Fruit fly (Drosophila melanogaster) whole organism, adult: ENCODE data around the gene fzy.

Experiments
- CG11617 ChIP-seq: fragments of 200-800 bp; sonication (Bioruptor generic); optimal IDR thresholded peaks from 2 replicates; lab custom pipeline; 2017; ENCODE audit warnings: mild to moderate bottlenecking, missing biosample characterization, missing genetic modification reagents, missing genetic modification characterization
- CG12768 ChIP-seq: fragments of 200-800 bp; sonication (Bioruptor generic); optimal IDR thresholded peaks from 2 replicates; lab custom pipeline; 2017; ENCODE audit warnings: missing biosample characterization, missing genetic modification characterization, mild to moderate bottlenecking, moderate library complexity, missing genetic modification reagents
- CG14711 ChIP-seq: fragments of 200-800 bp; sonication (Bioruptor generic); optimal IDR thresholded peaks from 2 replicates; lab custom pipeline; 2018; ENCODE audit warnings: missing biosample characterization, mild to moderate bottlenecking, missing genetic modification characterization, moderate library complexity
- CG1620 ChIP-seq: fragments of 200-800 bp; sonication (Bioruptor generic); optimal IDR thresholded peaks from 2 replicates; lab custom pipeline; 2016; ENCODE audit warnings: missing biosample characterization, missing genetic modification characterization
- CG33017 ChIP-seq: fragments of 200-800 bp; sonication (Bioruptor generic); optimal IDR thresholded peaks from 2 replicates; lab custom pipeline; 2018; ENCODE audit warnings: missing biosample characterization, mild to moderate bottlenecking, missing genetic modification characterization, moderate library complexity
- CG5204 ChIP-seq: fragments of 200-800 bp; sonication (Bioruptor generic); optimal IDR thresholded peaks from 2 replicates; lab custom pipeline; 2016; ENCODE audit warnings: missing biosample characterization, missing genetic modification characterization
- CG7045 ChIP-seq: fragments of 200-800 bp; sonication (Bioruptor generic); optimal IDR thresholded peaks from 2 replicates; lab custom pipeline; 2017; ENCODE audit warnings: missing biosample characterization, mild to moderate bottlenecking, missing genetic modification characterization
- CG7101 ChIP-seq: fragments of 200-800 bp; sonication (Bioruptor generic); optimal IDR thresholded peaks from 2 replicates; lab custom pipeline; 2018; ENCODE audit warnings: missing biosample characterization, mild to moderate bottlenecking, missing genetic modification characterization, moderate library complexity
- Clk ChIP-seq: fragments of 200-800 bp; sonication (Bioruptor generic); optimal IDR thresholded peaks from 2 replicates; lab custom pipeline; 2017; ENCODE audit warnings: missing biosample characterization, missing genetic modification characterization
- Crg-1 ChIP-seq: fragments of 200-800 bp; sonication (Bioruptor generic); optimal IDR thresholded peaks from 2 replicates; lab custom pipeline; 2016; ENCODE audit warnings: missing biosample characterization, missing genetic modification characterization
- Hr96 ChIP-seq: fragments of 200-800 bp; sonication (Bioruptor generic); optimal IDR thresholded peaks from 2 replicates; lab custom pipeline; 2016; ENCODE audit warnings: missing biosample characterization, missing genetic modification characterization
- Mnt ChIP-seq: fragments of 200-800 bp; sonication (Bioruptor generic); optimal IDR thresholded peaks from 2 replicates; lab custom pipeline; 2016; ENCODE audit warnings: missing biosample characterization, mild to moderate bottlenecking, missing genetic modification characterization
- bab1 ChIP-seq: fragments of 200-800 bp; sonication (Bioruptor generic); optimal IDR thresholded peaks from 3 replicates; lab custom pipeline; 2019; ENCODE audit warnings: missing biosample characterization, mild to moderate bottlenecking, missing genetic modification characterization, moderate library complexity
- cic ChIP-seq: fragments of 200-800 bp; sonication (Bioruptor generic); optimal IDR thresholded peaks from 2 replicates; lab custom pipeline; 2017; ENCODE audit warnings: missing biosample characterization, mild to moderate bottlenecking, missing genetic modification characterization, moderate library complexity
- cnc ChIP-seq, 2 experiments: fragments of >200 bp; optimal IDR thresholded peaks; 2 replicates each; lab custom pipeline; 2017
- kay ChIP-seq: fragments of 200-800 bp; sonication (Bioruptor generic); peaks from one replicate; lab custom pipeline; 2016; ENCODE audit warnings: missing biosample characterization, missing genetic modification characterization, borderline replicate concordance
- ovo ChIP-seq: fragments of 200-800 bp; sonication (Bioruptor generic); optimal IDR thresholded peaks from 2 replicates; lab custom pipeline; 2016; ENCODE audit warnings: missing biosample characterization, missing genetic modification characterization
- pad ChIP-seq: fragments of 200-800 bp; sonication (Bioruptor generic); optimal IDR thresholded peaks from 3 replicates; lab custom pipeline; 2017; ENCODE audit warnings: missing biosample characterization, missing genetic modification characterization, mild to moderate bottlenecking, moderate library complexity, missing genetic modification reagents
- tj ChIP-seq: fragments of 200-800 bp; sonication (Bioruptor generic); optimal IDR thresholded peaks from 3 replicates; lab custom pipeline; 2017; ENCODE audit warnings: missing biosample characterization, mild to moderate bottlenecking, missing genetic modification characterization, moderate library complexity
- toe ChIP-seq: fragments of 200-800 bp; sonication (Bioruptor generic); optimal IDR thresholded peaks from 2 replicates; lab custom pipeline; 2016; ENCODE audit warnings: missing biosample characterization, missing genetic modification characterization

Gene fzy

DNA sequence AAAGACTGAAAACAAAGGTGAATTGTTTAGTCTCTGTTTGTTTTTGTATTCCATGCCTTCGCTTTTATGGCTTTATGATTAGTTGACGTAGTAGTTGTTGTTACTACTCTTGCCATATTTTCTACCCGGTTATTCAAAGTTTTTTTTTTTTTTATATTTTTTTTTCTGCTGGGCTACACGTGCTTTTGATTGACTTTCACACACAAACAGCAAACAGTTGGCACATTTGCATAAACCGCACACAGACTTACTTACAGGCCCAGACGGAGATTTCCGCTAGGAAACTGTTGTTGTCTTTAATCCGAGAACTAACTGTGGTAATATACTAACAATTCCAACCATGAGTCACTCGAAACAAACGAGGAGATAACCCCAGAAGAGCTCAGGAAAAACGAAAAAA, 5.1 kb downstream of the fzy start:
- TF ChIP-seq CG1620 (GFP tag; lab: Kevin White, UChicago) (no peak), toe (GFP tag; lab: Kevin White, UChicago) (no peak), pad (GFP tag; lab: Kevin White, UChicago) (no peak), Crg-1 (GFP tag; lab: Kevin White, UChicago) (no peak), cic (GFP tag; lab: Kevin White, UChicago) (peak; percentile 76), Clk (no peak), ovo (GFP tag; lab: Kevin White, UChicago) (peak; percentile 40), CG14711 (tag; lab: Kevin White, UChicago) (no peak), Hr96 (GFP tag; lab: Kevin White, UChicago) (no peak), CG7045 (GFP tag; lab: Kevin White, UChicago) (no peak), bab1 (GFP tag; lab: Kevin White, UChicago) (no peak), CG11617 (GFP tag; lab: Kevin White, UChicago) (no peak), CG5204 (GFP tag; lab: Kevin White, UChicago) (no peak), CG7101 (tag; lab: Kevin White, UChicago) (no peak), cnc (optimal IDR thresholded peaks at IDR 0.05; lab: Kevin White, UChicago) (no peak), CG12768 (GFP tag; lab: Kevin White, UChicago) (peak; percentile 3), Mnt (GFP tag; lab: Kevin White, UChicago) (peak; percentile 61), kay (GFP tag; lab: Kevin White, UChicago) (peak; percentile 98)

dm6 chr2L:16316410-16316809, 5.7 kb downstream of the fzy start:
- no peak for TF ChIP-seq toe (GFP tag; lab: Kevin White, UChicago)
- TF ChIP-seq bab1 (GFP tag; lab: Kevin White, UChicago), result no peak
- TF ChIP-seq CG33017 (tag; lab: Kevin White, UChicago), result no peak
- no peak for TF ChIP-seq CG11617 (GFP tag; lab: Kevin White, UChicago)
- TF ChIP-seq Clk, result no peak
- no peak for TF ChIP-seq Hr96 (GFP tag; lab: Kevin White, UChicago)
- TF ChIP-seq Mnt (GFP tag; lab: Kevin White, UChicago), result no peak
- no peak for TF ChIP-seq Crg-1 (GFP tag; lab: Kevin White, UChicago)
- TF ChIP-seq cic (GFP tag; lab: Kevin White, UChicago), result no peak
- TF ChIP-seq CG12768 (GFP tag; lab: Kevin White, UChicago), result no peak
- TF ChIP-seq tj (GFP tag; lab: Kevin White, UChicago), result no peak
- no peak for TF ChIP-seq CG7045 (GFP tag; lab: Kevin White, UChicago)
- TF ChIP-seq CG7101 (tag; lab: Kevin White, UChicago), result no peak

dm6 chr2L:16317131-16317530, 6.4 kb downstream of the fzy start:
- TF ChIP-seq CG14711 (tag; lab: Kevin White, UChicago) (no peak), tj (GFP tag; lab: Kevin White, UChicago) (no peak), CG7101 (tag; lab: Kevin White, UChicago) (no peak), kay (GFP tag; lab: Kevin White, UChicago) (peak; percentile 5), Mnt (GFP tag; lab: Kevin White, UChicago) (no peak), toe (GFP tag; lab: Kevin White, UChicago) (no peak), CG33017 (tag; lab: Kevin White, UChicago) (no peak), CG12768 (GFP tag; lab: Kevin White, UChicago) (peak; percentile 60), CG1620 (GFP tag; lab: Kevin White, UChicago) (no peak), ovo (GFP tag; lab: Kevin White, UChicago) (peak; percentile 20), cic (GFP tag; lab: Kevin White, UChicago) (peak; percentile 85), bab1 (GFP tag; lab: Kevin White, UChicago) (no peak), Hr96 (GFP tag; lab: Kevin White, UChicago) (no peak), CG5204 (GFP tag; lab: Kevin White, UChicago) (no peak), Clk (no peak), CG11617 (GFP tag; lab: Kevin White, UChicago) (no peak), cnc (optimal IDR thresholded peaks at IDR 0.05; lab: Kevin White, UChicago) (no peak), pad (GFP tag; lab: Kevin White, UChicago) (no peak), Crg-1 (GFP tag; lab: Kevin White, UChicago) (no peak), CG7045 (GFP tag; lab: Kevin White, UChicago) (peak; percentile 4)

- TF ChIP-seq Clk (no peak), tj (GFP tag; lab: Kevin White, UChicago) (peak; percentile 72), Mnt (GFP tag; lab: Kevin White, UChicago) (peak; percentile 46), CG7101 (tag; lab: Kevin White, UChicago) (peak; percentile 7), kay (GFP tag; lab: Kevin White, UChicago) (peak; percentile 70), CG7045 (GFP tag; lab: Kevin White, UChicago) (peak; percentile 9), Hr96 (GFP tag; lab: Kevin White, UChicago) (no peak), cnc (optimal IDR thresholded peaks at IDR 0.05; lab: Kevin White, UChicago) (no peak), cic (GFP tag; lab: Kevin White, UChicago) (peak; percentile 26), CG12768 (GFP tag; lab: Kevin White, UChicago) (peak; percentile 34), ovo (GFP tag; lab: Kevin White, UChicago) (peak; percentile 27), Crg-1 (GFP tag; lab: Kevin White, UChicago) (peak; percentile 71), CG1620 (GFP tag; lab: Kevin White, UChicago) (peak; percentile 41)
Measured at dm6 chr2L:16317777-16318610, 7.2 kb downstream of the fzy start.

DNA sequence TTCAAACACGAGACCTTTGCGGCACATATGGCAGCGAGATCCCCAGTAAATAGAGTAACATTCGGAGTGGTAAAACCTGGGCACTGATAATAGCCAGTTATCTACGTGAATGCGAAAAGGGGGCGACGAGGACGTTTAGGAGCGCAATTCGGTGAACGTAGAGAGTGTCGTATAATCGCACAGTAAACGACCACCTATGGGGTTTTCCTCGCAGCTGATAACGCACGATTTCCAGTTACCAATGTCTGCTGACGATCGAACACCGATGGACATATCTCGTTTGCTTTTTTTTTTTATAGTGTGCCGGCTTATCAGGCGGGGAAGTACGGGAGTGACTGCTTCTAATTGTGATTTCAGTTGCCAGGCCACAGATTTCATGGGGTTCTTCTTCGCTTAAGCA, 9.0 kb downstream of the fzy start:
- TF ChIP-seq ovo (GFP tag; lab: Kevin White, UChicago), result no peak
- TF ChIP-seq toe (GFP tag; lab: Kevin White, UChicago), result no peak
- no peak for TF ChIP-seq CG14711 (tag; lab: Kevin White, UChicago)
- peak; percentile 88 for TF ChIP-seq cic (GFP tag; lab: Kevin White, UChicago)
- TF ChIP-seq Crg-1 (GFP tag; lab: Kevin White, UChicago), result no peak
- TF ChIP-seq Mnt (GFP tag; lab: Kevin White, UChicago), result peak; percentile 45
- peak; percentile 14 for TF ChIP-seq pad (GFP tag; lab: Kevin White, UChicago)
- peak; percentile 22 for TF ChIP-seq tj (GFP tag; lab: Kevin White, UChicago)
- no peak for TF ChIP-seq CG7101 (tag; lab: Kevin White, UChicago)
- peak; percentile 52 for TF ChIP-seq CG12768 (GFP tag; lab: Kevin White, UChicago)
- TF ChIP-seq kay (GFP tag; lab: Kevin White, UChicago), result peak; percentile 82
- peak; percentile 36 for TF ChIP-seq CG33017 (tag; lab: Kevin White, UChicago)
- peak; percentile 32 for TF ChIP-seq Clk
- peak; percentile 20 for TF ChIP-seq CG7045 (GFP tag; lab: Kevin White, UChicago)
